Fruit fly (Drosophila melanogaster) S2 (cell line): Measurements from ENCODE around the gene CG1024.

Experiments
- CG8478 ChIP-seq: fragments of >200 bp; optimal IDR thresholded peaks from 2 replicates; lab custom pipeline; 2018
- CTCF ChIP-seq, 2 experiments: fragments of >200 bp; optimal IDR thresholded peaks; 2 replicates each; lab custom pipeline; 2018

- TF ChIP-seq CTCF (optimal IDR thresholded peaks at IDR 0.05; lab: Kevin White, UChicago), result peak in 1 of 2 experiments; percentile 5
- TF ChIP-seq CG8478 (lab: Kevin White, UChicago), result no peak
Observed at dm6 chr3R:6406566-6407098, 26.5 kb upstream of the CG1024 start, which contains the start of gene gpp.
